Worm (Caenorhabditis elegans): ENCODE results near the gene srab-25.

DNA sequence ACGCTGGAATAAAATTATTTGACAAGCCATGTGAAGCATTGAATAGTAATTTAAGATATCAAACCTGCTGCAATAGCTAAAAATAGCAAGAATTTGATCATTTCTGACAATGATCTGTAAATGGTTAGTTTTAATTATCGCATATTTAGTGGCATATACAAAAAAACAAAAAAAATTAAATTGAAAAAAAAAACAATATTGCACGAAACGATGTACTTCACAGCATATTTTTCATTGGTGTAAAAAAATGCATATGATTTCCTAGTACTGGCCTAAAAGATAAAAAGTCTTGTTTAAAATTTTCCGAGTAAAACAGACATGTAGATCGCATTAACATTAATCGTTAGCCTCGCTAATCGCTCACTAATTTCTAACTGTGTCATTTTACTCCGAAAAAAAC is 8.1 kb upstream of the srab-25 start, which contains the start of gene ZK697.8:
- TF ChIP-seq egrh-3 (GFP tag; IDR thresholded peaks at IDR 0.05) (no peak), ZK185.1 (tag; optimal IDR thresholded peaks at IDR 0.05; ENCODE audit: poor library complexity, severe bottlenecking) (no peak), lin-54 (GFP tag; optimal IDR thresholded peaks at IDR 0.05) (no peak), ama-1 (optimal IDR thresholded peaks at IDR 0.05) (no peak), ama-1 (GFP tag; optimal IDR thresholded peaks at IDR 0.05) (no peak), nfya-1 (tag; optimal IDR thresholded peaks at IDR 0.05; ENCODE audit: borderline replicate concordance, insufficient read depth) (no peak)
